Worm (Caenorhabditis elegans) whole organism, L2 larva: ENCODE results near the gene dnj-2.

ENCODE experiments used
- C34F6.9 ChIP-seq: fragments of 150-350 bp; optimal IDR thresholded peaks from 2 replicates; lab custom pipeline; 2014; ENCODE audit warnings: missing biosample characterization, missing genetic modification characterization
- F13H6.1 ChIP-seq: sonication (generic microtip); optimal IDR thresholded peaks from 2 replicates; lab custom pipeline; 2016; ENCODE audit warnings: missing genetic modification characterization, missing compliant biosample characterization
- Y55F3AM.14 ChIP-seq: fragments of 200-800 bp; sonication (Bioruptor generic); optimal IDR thresholded peaks from 2 replicates; lab custom pipeline; 2018; ENCODE audit warnings: mild to moderate bottlenecking, missing genetic modification characterization, missing compliant biosample characterization
- alr-1 ChIP-seq: fragments of 150-350 bp; optimal IDR thresholded peaks from 2 replicates; lab custom pipeline; 2014; ENCODE audit warnings: missing biosample characterization, missing genetic modification characterization
- aly-2 ChIP-seq: fragments of 150-350 bp; optimal IDR thresholded peaks from 2 replicates; lab custom pipeline; 2014; ENCODE audit warnings: missing biosample characterization, missing genetic modification characterization
- blmp-1 ChIP-seq: sonication (generic microtip); optimal IDR thresholded peaks from 2 replicates; lab custom pipeline; 2017; ENCODE audit warnings: missing genetic modification characterization, mild to moderate bottlenecking, missing compliant biosample characterization, antibody characterized with exemption, moderate library complexity; ENCODE audit not compliant: insufficient read depth
- ceh-16 ChIP-seq: fragments of 150-350 bp; optimal IDR thresholded peaks from 2 replicates; lab custom pipeline; 2014; ENCODE audit warnings: missing biosample characterization, missing genetic modification characterization
- crh-2 ChIP-seq: sonication (generic microtip); optimal IDR thresholded peaks from 2 replicates; lab custom pipeline; 2017; ENCODE audit warnings: missing biosample characterization, missing genetic modification characterization
- dmd-4 ChIP-seq: sonication (generic microtip); optimal IDR thresholded peaks from 2 replicates; lab custom pipeline; 2017; ENCODE audit warnings: missing biosample characterization, missing genetic modification characterization
- elt-1 ChIP-seq: fragments of 150-350 bp; optimal IDR thresholded peaks from 2 replicates; lab custom pipeline; 2014; ENCODE audit warnings: missing biosample characterization, missing genetic modification characterization
- elt-3 ChIP-seq: sonication (generic microtip); optimal IDR thresholded peaks from 2 replicates; lab custom pipeline; 2017; ENCODE audit warnings: missing biosample characterization, missing genetic modification characterization
- fos-1 ChIP-seq: fragments of 150-350 bp; optimal IDR thresholded peaks from 2 replicates; lab custom pipeline; 2014; ENCODE audit warnings: missing biosample characterization, missing genetic modification characterization
- gmeb-1 ChIP-seq: fragments of 150-350 bp; optimal IDR thresholded peaks from 2 replicates; lab custom pipeline; 2014; ENCODE audit warnings: missing biosample characterization, missing genetic modification characterization
- lin-13 ChIP-seq: fragments of 150-350 bp; optimal IDR thresholded peaks from 2 replicates; lab custom pipeline; 2014; ENCODE audit warnings: missing biosample characterization, missing genetic modification reagents, missing genetic modification characterization
- lsy-2 ChIP-seq, 2 experiments: fragments of 150-350 bp in 1 of 2; sonication (generic microtip) in 1 of 2; optimal IDR thresholded peaks; 2 replicates each; lab custom pipeline; 2014 to 2017; ENCODE audit warnings: missing biosample characterization in 2 of 2, missing genetic modification characterization in 2 of 2
- mdl-1 ChIP-seq, 2 experiments: fragments of 150-350 bp in 1 of 2; sonication (generic microtip) in 1 of 2; optimal IDR thresholded peaks; 2 replicates each; lab custom pipeline; 2017; ENCODE audit warnings: missing biosample characterization in 2 of 2, missing genetic modification characterization in 2 of 2
- nhr-12 ChIP-seq: fragments of 150-350 bp; optimal IDR thresholded peaks from 2 replicates; lab custom pipeline; 2014; ENCODE audit warnings: missing biosample characterization, missing genetic modification characterization
- nhr-129 ChIP-seq: fragments of 150-350 bp; optimal IDR thresholded peaks from 2 replicates; lab custom pipeline; 2014; ENCODE audit warnings: missing biosample characterization, missing genetic modification characterization
- nhr-21 ChIP-seq: fragments of 150-350 bp; optimal IDR thresholded peaks from 2 replicates; lab custom pipeline; 2014; ENCODE audit warnings: missing biosample characterization, missing genetic modification characterization
- nhr-23 ChIP-seq: fragments of 150-350 bp; optimal IDR thresholded peaks from 2 replicates; lab custom pipeline; 2014; ENCODE audit warnings: missing biosample characterization, missing genetic modification reagents, missing genetic modification characterization
- nhr-25 ChIP-seq: fragments of 150-350 bp; sonication (generic microtip); optimal IDR thresholded peaks from 3 replicates; lab custom pipeline; 2014; ENCODE audit warnings: missing biosample characterization, missing genetic modification characterization
- nhr-77 ChIP-seq: fragments of 150-350 bp; optimal IDR thresholded peaks from 2 replicates; lab custom pipeline; 2014; ENCODE audit warnings: missing biosample characterization, missing genetic modification characterization
- peb-1 ChIP-seq: fragments of 150-350 bp; optimal IDR thresholded peaks from 2 replicates; lab custom pipeline; 2014; ENCODE audit warnings: missing biosample characterization, missing genetic modification characterization
- sem-4 ChIP-seq: fragments of 150-350 bp; optimal IDR thresholded peaks from 2 replicates; lab custom pipeline; 2014; ENCODE audit warnings: missing biosample characterization, missing genetic modification reagents, missing genetic modification characterization
- skn-1 ChIP-seq: sonication (generic microtip); optimal IDR thresholded peaks from 2 replicates; lab custom pipeline; 2017; ENCODE audit warnings: missing biosample characterization, missing genetic modification characterization
- sma-3 ChIP-seq: sonication (generic microtip); optimal IDR thresholded peaks from 2 replicates; lab custom pipeline; 2016; ENCODE audit warnings: missing genetic modification reagents, missing genetic modification characterization, missing compliant biosample characterization
- sma-9 ChIP-seq, 2 experiments: fragments of 150-350 bp in 1 of 2; sonication (generic microtip) in 1 of 2; optimal IDR thresholded peaks; 2 replicates each; lab custom pipeline; 2014 to 2016; ENCODE audit warnings: missing genetic modification characterization in 2 of 2, mild to moderate bottlenecking in 1 of 2, missing biosample characterization in 1 of 2, missing compliant biosample characterization in 1 of 2, missing genetic modification reagents in 1 of 2, moderate library complexity in 1 of 2
- unc-39 ChIP-seq: fragments of 150-350 bp; optimal IDR thresholded peaks from 2 replicates; lab custom pipeline; 2014; ENCODE audit warnings: missing biosample characterization, missing genetic modification characterization
- unc-55 ChIP-seq: fragments of 150-350 bp; sonication (generic microtip); optimal IDR thresholded peaks from 3 replicates; lab custom pipeline; 2014; ENCODE audit warnings: missing biosample characterization, missing genetic modification reagents, missing genetic modification characterization
- unc-62 ChIP-seq: fragments of 150-350 bp; optimal IDR thresholded peaks from 2 replicates; lab custom pipeline; 2014; ENCODE audit warnings: missing biosample characterization, missing genetic modification reagents, missing genetic modification characterization
- zag-1 ChIP-seq: fragments of 150-350 bp; optimal IDR thresholded peaks from 2 replicates; lab custom pipeline; 2014; ENCODE audit warnings: missing biosample characterization, missing genetic modification characterization
- ztf-1 ChIP-seq: fragments of 200-800 bp; sonication (Bioruptor generic); conservative IDR thresholded peaks from 2 replicates; pipeline ENCODE4 v1.3.6; 2022; ENCODE audit warnings: missing genetic modification characterization, missing compliant biosample characterization
- ztf-4 ChIP-seq: fragments of 150-350 bp; optimal IDR thresholded peaks from 2 replicates; lab custom pipeline; 2014; ENCODE audit warnings: missing biosample characterization, missing genetic modification characterization

Gene dnj-2

DNA sequence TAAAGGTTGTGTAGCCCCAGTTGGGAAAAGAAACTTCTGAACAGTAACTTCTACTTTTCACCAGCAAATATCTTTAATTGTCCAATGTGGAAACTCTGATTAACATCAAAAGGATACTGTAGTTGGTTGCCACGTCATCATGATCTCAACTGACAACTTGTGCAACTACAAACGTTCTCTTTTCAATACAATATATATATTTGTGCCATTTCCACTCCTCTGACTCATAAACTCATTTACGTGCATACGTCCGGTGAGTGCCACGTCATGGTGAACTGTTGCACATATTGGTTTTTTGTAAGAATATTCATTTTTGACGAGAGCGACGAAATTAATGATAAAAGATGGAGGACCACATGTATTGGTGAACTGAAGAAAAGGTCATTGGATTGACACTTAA is 6.0 kb downstream of the dnj-2 start:
- no peak for TF ChIP-seq skn-1

DNA sequence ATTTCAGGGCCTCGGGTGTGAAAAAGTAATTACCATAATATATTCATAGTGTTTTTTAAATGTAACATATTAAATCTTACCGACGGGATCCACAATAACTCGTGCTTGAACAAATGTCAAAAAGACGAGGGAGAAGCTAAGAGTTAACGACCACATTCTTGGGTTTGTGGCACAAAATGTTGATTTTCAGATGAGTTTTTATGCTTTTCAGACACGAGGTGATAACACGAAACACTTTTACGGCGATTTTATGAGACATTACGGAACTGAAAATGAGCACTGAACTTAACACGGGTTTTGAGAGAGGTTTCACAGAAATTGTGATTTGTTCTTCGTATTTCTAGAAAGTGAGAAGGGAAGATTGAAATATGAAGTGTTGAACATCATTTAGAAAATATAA is 7.2 kb downstream of the dnj-2 start, which contains the start of gene B0035.13:
Gene B0035.13 (minus strand): TSS at position 173 of the 400 bp plus-strand sequence.
- peak; percentile 10 for TF ChIP-seq fos-1 (tag; lab: Kevin White, UChicago)
- TF ChIP-seq elt-3 (tag; lab: Kevin White, UChicago) = no peak

DNA sequence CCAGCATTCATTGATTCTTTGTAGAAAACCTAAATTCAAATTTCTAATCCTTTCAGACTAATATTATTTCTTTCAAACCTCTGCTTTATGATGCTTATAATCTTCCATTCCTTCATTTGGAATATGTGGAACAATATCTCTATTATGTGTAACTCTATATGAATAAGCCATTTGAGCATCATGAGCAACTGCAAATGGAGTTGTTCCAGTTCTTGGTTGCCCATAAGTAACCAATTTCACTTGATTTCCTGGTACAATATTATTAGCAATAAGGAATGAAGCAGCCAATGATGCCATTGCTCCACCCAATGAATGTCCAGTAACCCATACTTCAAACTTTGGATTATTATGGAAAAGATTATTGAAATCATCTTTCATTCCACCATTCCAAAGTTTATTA is 8.8 kb downstream of the dnj-2 start:
- TF ChIP-seq ceh-16 = no peak
- no peak for TF ChIP-seq sma-9 (GFP tag; optimal IDR thresholded peaks at IDR 0.05; lab: Kevin White, UChicago)
- TF ChIP-seq sma-9 (tag; optimal IDR thresholded peaks at IDR 0.05; lab: Kevin White, UChicago) = no peak
- no peak for TF ChIP-seq unc-39 (tag; lab: Kevin White, UChicago)
- TF ChIP-seq sem-4 (tag; lab: Kevin White, UChicago) = no peak
- no peak for TF ChIP-seq ztf-1 (GFP tag; lab: Robert Waterston, UW)
- no peak for TF ChIP-seq elt-1 (tag; lab: Kevin White, UChicago)
- no peak for TF ChIP-seq sma-3
- no peak for TF ChIP-seq C34F6.9 (tag; lab: Kevin White, UChicago)
- no peak for TF ChIP-seq mdl-1 (tag; optimal IDR thresholded peaks at IDR 0.05; lab: Kevin White, UChicago)
- TF ChIP-seq, all 48 proteins: peak for 0

DNA sequence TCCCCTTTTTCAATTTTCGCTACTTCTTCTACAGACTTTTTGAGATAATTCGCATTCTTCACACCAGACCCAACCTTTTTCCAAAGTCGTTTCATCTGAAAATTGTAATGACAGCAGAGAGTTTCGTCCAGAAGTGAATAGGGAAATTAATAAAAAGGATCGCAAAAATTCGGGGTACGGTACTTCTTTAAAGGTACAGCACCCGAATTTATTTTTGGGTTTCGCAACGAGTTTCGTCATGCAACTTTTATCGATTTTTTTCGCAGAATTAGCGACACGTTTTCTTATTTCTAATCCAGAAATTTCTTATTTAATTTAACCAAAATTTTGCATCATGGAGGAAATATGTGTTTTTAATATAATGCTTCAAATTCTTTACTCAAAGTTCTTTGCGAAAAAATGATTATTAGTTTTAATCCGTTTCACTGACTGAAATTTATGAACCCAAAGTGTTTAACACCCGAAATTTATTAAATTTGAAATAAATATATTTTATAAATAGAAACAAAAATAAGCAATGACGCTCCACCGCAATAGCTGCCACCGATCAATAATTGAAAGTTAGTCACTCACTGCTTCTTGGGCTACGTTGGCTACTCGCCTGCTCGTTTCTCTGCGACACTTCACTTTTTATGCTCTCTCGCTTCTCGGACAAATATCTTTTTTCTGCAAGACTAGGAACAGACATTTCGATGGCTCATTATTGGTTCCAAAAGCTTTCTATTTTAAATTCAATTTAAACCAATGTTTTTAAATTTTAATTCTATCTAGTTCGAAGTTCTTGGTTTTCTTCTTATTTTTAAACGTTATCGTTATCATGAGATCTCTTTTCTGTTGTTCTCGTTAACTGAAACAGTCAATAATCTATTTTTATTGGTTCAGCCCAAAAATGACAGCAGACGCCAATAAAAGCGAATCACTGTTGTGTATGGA is 15.4 kb downstream of the dnj-2 start, which contains the start of the genes B0035.15 and dnj-1:
Gene B0035.15 (minus strand): TSS at position 99 of the 933 bp plus-strand sequence.
Gene dnj-1 (plus strand): TSS at position 883 of the 933 bp plus-strand sequence.
- TF ChIP-seq gmeb-1 (tag; lab: Kevin White, UChicago) = peak; percentile 36
- TF ChIP-seq C34F6.9 (tag; lab: Kevin White, UChicago) = peak; percentile 78
- TF ChIP-seq blmp-1 = peak; percentile 51
- no peak for TF ChIP-seq unc-62 (GFP tag; lab: Kevin White, UChicago)
- peak in 1 of 2 experiments; percentile 52 for TF ChIP-seq lsy-2 (tag; optimal IDR thresholded peaks at IDR 0.05; lab: Kevin White, UChicago)
- TF ChIP-seq F13H6.1 (tag; lab: Kevin White, UChicago) = peak; percentile 19
- TF ChIP-seq alr-1 (tag; lab: Kevin White, UChicago) = no peak
- peak; percentile 8 for TF ChIP-seq nhr-129
- peak; percentile 80 for TF ChIP-seq unc-55
- peak; percentile 67 for TF ChIP-seq fos-1 (tag; lab: Kevin White, UChicago)
- peak; percentile 43 for TF ChIP-seq crh-2 (tag; lab: Kevin White, UChicago)
- no peak for TF ChIP-seq nhr-23 (tag; lab: Kevin White, UChicago)

DNA sequence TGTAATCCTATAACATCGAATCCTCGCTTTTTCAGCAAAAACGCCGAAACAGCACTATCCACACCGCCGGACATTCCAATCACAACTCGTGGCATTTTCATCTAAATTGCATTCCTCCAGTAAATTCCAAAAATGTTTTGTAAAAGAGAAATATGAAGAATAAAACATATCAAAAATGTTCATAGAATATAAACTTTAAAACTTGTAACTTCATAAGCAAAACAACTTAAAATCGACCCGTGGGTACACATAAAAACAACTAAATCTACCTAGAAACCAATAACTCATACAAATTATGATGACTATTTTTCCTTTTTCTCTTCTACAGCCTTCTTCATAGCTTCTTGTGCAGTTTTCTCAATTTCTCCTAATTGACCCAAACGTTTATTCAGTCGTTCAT is 17.0 kb downstream of the dnj-2 start, which contains the start of gene mttu-1:
Gene mttu-1 (minus strand): TSS at position 101 of the 400 bp plus-strand sequence.
- TF ChIP-seq alr-1 (tag; lab: Kevin White, UChicago) = no peak
- TF ChIP-seq mdl-1 (tag; optimal IDR thresholded peaks at IDR 0.05; lab: Kevin White, UChicago) = no peak
- TF ChIP-seq zag-1 (tag; lab: Kevin White, UChicago) = no peak
- no peak for TF ChIP-seq nhr-21
- no peak for TF ChIP-seq sma-9 (GFP tag; optimal IDR thresholded peaks at IDR 0.05; lab: Kevin White, UChicago)
- TF ChIP-seq sma-9 (tag; optimal IDR thresholded peaks at IDR 0.05; lab: Kevin White, UChicago) = no peak
- TF ChIP-seq Y55F3AM.14 (GFP tag; lab: Kevin White, UChicago) = no peak
- TF ChIP-seq fos-1 (tag; lab: Kevin White, UChicago) = no peak
- no peak for TF ChIP-seq nhr-77
- no peak for TF ChIP-seq nhr-12 (tag; lab: Kevin White, UChicago)
- no peak for TF ChIP-seq aly-2 (tag; lab: Kevin White, UChicago)
- TF ChIP-seq dmd-4 (tag; lab: Kevin White, UChicago) = no peak
- no peak for TF ChIP-seq F13H6.1 (tag; lab: Kevin White, UChicago)
- no peak for TF ChIP-seq peb-1 (tag; lab: Kevin White, UChicago)
- TF ChIP-seq ztf-4 = no peak
- TF ChIP-seq lin-13 (GFP tag; lab: Kevin White, UChicago) = no peak
- TF ChIP-seq nhr-25 (tag; lab: Kevin White, UChicago) = no peak
